Fruit fly (Drosophila melanogaster) whole organism, embryonic: ENCODE results near the gene Ldsdh1.

Experiments
- Abd-B ChIP-seq: fragments of 200-800 bp; sonication (Bioruptor generic); optimal IDR thresholded peaks from 2 replicates; lab custom pipeline; 2018; ENCODE audit warnings: missing biosample characterization, mild to moderate bottlenecking, missing genetic modification characterization, moderate library complexity
- CG4282 ChIP-seq: fragments of 200-800 bp; sonication (Bioruptor generic); optimal IDR thresholded peaks from 2 replicates; lab custom pipeline; 2016; ENCODE audit warnings: missing biosample characterization, missing genetic modification characterization
- CG9932 ChIP-seq: fragments of 200-800 bp; sonication (Bioruptor generic); IDR thresholded peaks from 2 replicates; pipeline ENCODE4 v1.3.6; 2022; ENCODE audit warnings: missing biosample characterization, missing genetic modification characterization
- D19B ChIP-seq: fragments of 200-800 bp; sonication (Bioruptor generic); optimal IDR thresholded peaks from 2 replicates; lab custom pipeline; 2017; ENCODE audit warnings: missing biosample characterization, mild to moderate bottlenecking, missing genetic modification characterization
- Dll ChIP-seq: fragments of 200-800 bp; sonication (Bioruptor generic); IDR thresholded peaks from 4 replicates; pipeline ENCODE4 v1.3.6; 2022; ENCODE audit warnings: missing biosample characterization, missing genetic modification characterization; ENCODE audit not compliant: partially characterized antibody
- Six4 ChIP-seq: fragments of 200-800 bp; sonication (Bioruptor generic); optimal IDR thresholded peaks from 2 replicates; lab custom pipeline; 2016; ENCODE audit warnings: missing biosample characterization, missing genetic modification characterization
- Sox100B ChIP-seq: fragments of 200-800 bp; sonication (Bioruptor generic); optimal IDR thresholded peaks from 3 replicates; lab custom pipeline; 2018; ENCODE audit warnings: missing biosample characterization, mild to moderate bottlenecking, missing genetic modification characterization
- bsh ChIP-seq, 2 experiments: fragments of 200-800 bp; sonication (Bioruptor generic); optimal IDR thresholded peaks; 2 replicates each; lab custom pipeline; 2017 to 2018; ENCODE audit warnings: mild to moderate bottlenecking in 2 of 2, missing biosample characterization in 2 of 2, missing genetic modification characterization in 2 of 2, moderate library complexity in 1 of 2
- gem ChIP-seq: fragments of 200-800 bp; sonication (Bioruptor generic); optimal IDR thresholded peaks from 2 replicates; lab custom pipeline; 2019; ENCODE audit warnings: missing biosample characterization, mild to moderate bottlenecking, missing genetic modification characterization, moderate library complexity
- rib ChIP-seq: fragments of 200-800 bp; sonication (Bioruptor generic); IDR thresholded peaks from 2 replicates; pipeline ENCODE4 v1.3.6; 2022; ENCODE audit warnings: missing biosample characterization, missing genetic modification characterization
- sim ChIP-seq: fragments of 200-800 bp; sonication (Bioruptor generic); IDR thresholded peaks from 2 replicates; pipeline ENCODE4 v1.3.6; 2022; ENCODE audit warnings: missing biosample characterization, missing genetic modification characterization
- usp ChIP-seq: fragments of >200 bp; optimal IDR thresholded peaks from 2 replicates; lab custom pipeline; 2017; ENCODE audit warnings: missing biosample characterization, missing genetic modification characterization
- wek ChIP-seq: fragments of 200-800 bp; sonication (Bioruptor generic); optimal IDR thresholded peaks from 3 replicates; lab custom pipeline; 2018; ENCODE audit warnings: missing biosample characterization, mild to moderate bottlenecking, missing genetic modification characterization, moderate library complexity

DNA sequence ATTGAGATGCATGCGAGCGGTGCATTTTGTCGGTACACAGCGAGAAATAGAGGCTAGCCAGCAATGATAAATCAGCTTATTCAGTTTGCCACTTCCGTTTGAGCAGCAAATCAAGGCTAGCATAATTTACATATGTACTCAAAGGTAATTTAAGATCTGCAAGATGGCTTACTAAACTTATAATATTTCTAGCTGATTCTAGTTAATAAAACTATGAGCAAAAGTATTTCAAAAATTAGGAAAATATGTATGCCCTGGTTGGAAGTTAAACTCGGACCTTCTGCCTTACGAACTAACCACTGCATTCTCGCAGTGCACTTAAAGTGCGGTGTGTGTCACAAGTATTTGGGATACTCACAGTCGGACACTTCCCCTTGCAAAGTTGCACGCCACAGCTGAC, 41.4 kb upstream of the Ldsdh1 start:
- peak; percentile 35 for TF ChIP-seq gem (tag; lab: Kevin White, UChicago)
- TF ChIP-seq rib (GFP tag; lab: Robert Waterston, UW), result no peak
- TF ChIP-seq Six4 (GFP tag; lab: Kevin White, UChicago), result no peak
- no peak for TF ChIP-seq CG9932 (GFP tag; lab: Robert Waterston, UW)
- TF ChIP-seq CG4282 (GFP tag; lab: Kevin White, UChicago), result no peak
- TF ChIP-seq Sox100B (GFP tag; lab: Kevin White, UChicago), result peak; percentile 18
- TF ChIP-seq bsh (GFP tag; optimal IDR thresholded peaks at IDR 0.05; lab: Kevin White, UChicago), result peak in 1 of 2 experiments; percentile 51
- no peak for TF ChIP-seq sim (GFP tag; lab: Robert Waterston, UW)
- TF ChIP-seq usp (GFP tag; lab: Kevin White, UChicago), result no peak
- no peak for TF ChIP-seq Abd-B (GFP tag; lab: Kevin White, UChicago)
- no peak for TF ChIP-seq wek (GFP tag; lab: Kevin White, UChicago)
- no peak for TF ChIP-seq D19B
- no peak for TF ChIP-seq Dll
